Worm (Caenorhabditis elegans) whole organism, L4 larva: Measurements from ENCODE around the gene C34D1.4.

Source experiments
- ama-1 ChIP-seq: fragments of 150-350 bp; optimal IDR thresholded peaks from 2 replicates; lab custom pipeline; 2014; ENCODE audit warnings: inconsistent platforms, mixed read lengths
- ceh-82 ChIP-seq: sonication (generic microtip); optimal IDR thresholded peaks from 2 replicates; lab custom pipeline; 2017; ENCODE audit warnings: missing biosample characterization, missing genetic modification characterization
- cey-2 ChIP-seq: sonication (generic microtip); optimal IDR thresholded peaks from 3 replicates; lab custom pipeline; 2017; ENCODE audit warnings: missing genetic modification characterization, mild to moderate bottlenecking, missing compliant biosample characterization, antibody characterized with exemption, borderline replicate concordance; ENCODE audit not compliant: insufficient read depth
- egl-27 ChIP-seq: sonication (generic microtip); optimal IDR thresholded peaks from 3 replicates; lab custom pipeline; 2017; ENCODE audit warnings: missing biosample characterization, missing genetic modification reagents, missing genetic modification characterization
- lin-29 ChIP-seq: fragments of 200-800 bp; sonication (Bioruptor generic); IDR thresholded peaks from 2 replicates; pipeline ENCODE4 v1.3.6; 2022; ENCODE audit warnings: missing genetic modification reagents, missing genetic modification characterization, missing compliant biosample characterization
- nhr-237 ChIP-seq: sonication (generic microtip); optimal IDR thresholded peaks from 2 replicates; lab custom pipeline; 2017; ENCODE audit warnings: missing biosample characterization, missing genetic modification characterization

ce11 chrV:13264245-13264644 lies 5.1 kb upstream of the C34D1.4 start, which contains the start of gene zip-5:
- TF ChIP-seq ceh-82 (tag; lab: Kevin White, UChicago): no peak
- TF ChIP-seq cey-2: no peak
- no peak for TF ChIP-seq lin-29 (GFP tag; lab: Robert Waterston, UW)
- no peak for TF ChIP-seq egl-27 (tag; lab: Kevin White, UChicago)
- TF ChIP-seq ama-1 (lab: Kevin White, UChicago): no peak
- TF ChIP-seq nhr-237 (tag; lab: Kevin White, UChicago): no peak
